Worm (Caenorhabditis elegans) whole organism, young adult: Measurements from ENCODE around the gene ZK643.6.

Experiments used
- C06A6.2 ChIP-seq: fragments of 200-800 bp; sonication (Bioruptor generic); conservative IDR thresholded peaks from 2 replicates; pipeline ENCODE4 v1.3.6; 2022; ENCODE audit warnings: missing genetic modification characterization, missing compliant biosample characterization
- D2030.7 ChIP-seq: fragments of 200-800 bp; sonication (Bioruptor generic); IDR thresholded peaks from 2 replicates; pipeline ENCODE4 v1.3.6; 2022; ENCODE audit warnings: missing genetic modification reagents, missing genetic modification characterization, missing compliant biosample characterization
- F23B12.7 ChIP-seq: sonication (generic microtip); optimal IDR thresholded peaks from 2 replicates; lab custom pipeline; 2017; ENCODE audit warnings: missing genetic modification characterization, mild to moderate bottlenecking, missing compliant biosample characterization, antibody characterized with exemption, moderate library complexity; ENCODE audit not compliant: insufficient read depth
- F52B5.7 ChIP-seq: sonication (generic microtip); optimal IDR thresholded peaks from 2 replicates; lab custom pipeline; 2016; ENCODE audit warnings: mild to moderate bottlenecking, missing genetic modification characterization, missing compliant biosample characterization
- F55B11.4 ChIP-seq: sonication (generic microtip); optimal IDR thresholded peaks from 2 replicates; lab custom pipeline; 2016; ENCODE audit warnings: missing compliant biosample characterization, missing genetic modification characterization, borderline replicate concordance; ENCODE audit not compliant: insufficient read depth
- F57C9.4 ChIP-seq: sonication (generic microtip); optimal IDR thresholded peaks from 2 replicates; lab custom pipeline; 2017; ENCODE audit warnings: mild to moderate bottlenecking, missing genetic modification characterization, missing compliant biosample characterization
- akir-1 ChIP-seq: fragments of 200-800 bp; sonication (Bioruptor generic); optimal IDR thresholded peaks from 2 replicates; lab custom pipeline; 2018; ENCODE audit warnings: mild to moderate bottlenecking, missing genetic modification characterization, moderate library complexity, missing compliant biosample characterization
- aptf-2 ChIP-seq: fragments of 200-800 bp; sonication (Bioruptor generic); conservative IDR thresholded peaks from 2 replicates; pipeline ENCODE4 v1.3.6; 2022; ENCODE audit warnings: missing genetic modification reagents, missing genetic modification characterization, missing compliant biosample characterization
- atf-7 ChIP-seq: sonication (generic microtip); optimal IDR thresholded peaks from 2 replicates; lab custom pipeline; 2017; ENCODE audit warnings: mild to moderate bottlenecking, missing genetic modification characterization, missing compliant biosample characterization
- attf-3 ChIP-seq: fragments of 200-800 bp; sonication (Bioruptor generic); conservative IDR thresholded peaks from 2 replicates; pipeline ENCODE4 v1.3.6; 2022; ENCODE audit warnings: missing genetic modification reagents, missing genetic modification characterization, missing compliant biosample characterization
- bed-1 ChIP-seq: fragments of 200-800 bp; sonication (Bioruptor generic); IDR thresholded peaks from 2 replicates; pipeline ENCODE4 v1.3.6; 2022; ENCODE audit warnings: missing genetic modification reagents, missing genetic modification characterization, missing compliant biosample characterization
- ceh-100 ChIP-seq: fragments of 200-800 bp; sonication (Bioruptor generic); IDR thresholded peaks from 2 replicates; pipeline ENCODE4 v1.3.6; 2022; ENCODE audit warnings: missing genetic modification reagents, missing genetic modification characterization, missing compliant biosample characterization
- ceh-27 ChIP-seq: fragments of 200-800 bp; sonication (Bioruptor generic); optimal IDR thresholded peaks from 2 replicates; lab custom pipeline; 2018; ENCODE audit warnings: mild to moderate bottlenecking, missing genetic modification characterization, moderate library complexity, missing compliant biosample characterization
- dpff-1 ChIP-seq: sonication (generic microtip); optimal IDR thresholded peaks from 2 replicates; lab custom pipeline; 2017; ENCODE audit warnings: mild to moderate bottlenecking, missing genetic modification characterization, missing compliant biosample characterization
- efl-1 ChIP-seq: fragments of 150-350 bp; optimal IDR thresholded peaks from 2 replicates; lab custom pipeline; 2014; ENCODE audit warnings: missing biosample characterization, missing genetic modification reagents, missing genetic modification characterization
- egl-44 ChIP-seq: fragments of 200-800 bp; sonication (Bioruptor generic); IDR thresholded peaks from 2 replicates; pipeline ENCODE4 v1.3.6; 2022; ENCODE audit warnings: missing genetic modification reagents, missing genetic modification characterization, missing compliant biosample characterization
- ets-4 ChIP-seq: fragments of 200-800 bp; sonication (Bioruptor generic); optimal IDR thresholded peaks from 2 replicates; lab custom pipeline; 2018; ENCODE audit warnings: mild to moderate bottlenecking, missing genetic modification characterization, missing compliant biosample characterization
- hlh-12 ChIP-seq: sonication (generic microtip); optimal IDR thresholded peaks from 2 replicates; lab custom pipeline; 2016; ENCODE audit warnings: missing genetic modification characterization, missing compliant biosample characterization
- hmg-1.2 ChIP-seq: fragments of 200-800 bp; sonication (Bioruptor generic); IDR thresholded peaks from 2 replicates; pipeline ENCODE4 v1.3.6; 2022; ENCODE audit warnings: missing genetic modification reagents, missing genetic modification characterization, missing compliant biosample characterization
- let-607 ChIP-seq, 2 experiments: fragments of 200-800 bp in 1 of 2; sonication (Bioruptor generic) in 1 of 2; sonication (generic microtip) in 1 of 2; optimal IDR thresholded peaks; 2 replicates each; lab custom pipeline; 2016 to 2018; ENCODE audit warnings: mild to moderate bottlenecking in 2 of 2, missing compliant biosample characterization in 2 of 2, missing genetic modification characterization in 2 of 2, moderate library complexity in 2 of 2, missing genotype in 1 of 2
- lin-54 ChIP-seq: fragments of 200-800 bp; sonication (Bioruptor generic); optimal IDR thresholded peaks from 2 replicates; lab custom pipeline; 2018; ENCODE audit warnings: mild to moderate bottlenecking, missing genetic modification characterization, missing compliant biosample characterization
- madf-3 ChIP-seq: fragments of 200-800 bp; sonication (Bioruptor generic); IDR thresholded peaks from 2 replicates; pipeline ENCODE4 v1.3.6; 2022; ENCODE audit warnings: missing genetic modification reagents, missing genetic modification characterization, missing compliant biosample characterization
- mxl-1 ChIP-seq: sonication (generic microtip); optimal IDR thresholded peaks from 2 replicates; lab custom pipeline; 2016; ENCODE audit warnings: missing genetic modification characterization, missing compliant biosample characterization
- nfya-1 ChIP-seq: sonication (generic microtip); optimal IDR thresholded peaks from 2 replicates; lab custom pipeline; 2017; ENCODE audit warnings: antibody characterized with exemption, missing compliant biosample characterization, missing genetic modification characterization, borderline replicate concordance; ENCODE audit not compliant: insufficient read depth
- nhr-80 ChIP-seq: sonication (generic microtip); optimal IDR thresholded peaks from 2 replicates; lab custom pipeline; 2016; ENCODE audit warnings: missing genetic modification characterization, missing compliant biosample characterization
- nhr-90 ChIP-seq: sonication (generic microtip); optimal IDR thresholded peaks from 2 replicates; lab custom pipeline; 2016; ENCODE audit warnings: missing genotype, mild to moderate bottlenecking, missing genetic modification characterization, missing compliant biosample characterization
- pha-4 ChIP-seq: fragments of 150-350 bp; sonication (generic microtip); optimal IDR thresholded peaks from 2 replicates; lab custom pipeline; 2014; ENCODE audit warnings: missing biosample characterization, missing genetic modification reagents, missing genetic modification characterization
- sdz-38 ChIP-seq: sonication (generic microtip); optimal IDR thresholded peaks from 2 replicates; lab custom pipeline; 2016; ENCODE audit warnings: missing genotype, missing genetic modification characterization, missing compliant biosample characterization
- snpc-1.3 ChIP-seq: sonication (generic microtip); optimal IDR thresholded peaks from 2 replicates; lab custom pipeline; 2017; ENCODE audit warnings: missing genetic modification characterization, mild to moderate bottlenecking, missing compliant biosample characterization, antibody characterized with exemption, moderate library complexity, missing genotype, missing genetic modification reagents; ENCODE audit not compliant: insufficient read depth
- sptf-2 ChIP-seq: fragments of 200-800 bp; sonication (Bioruptor generic); optimal IDR thresholded peaks from 2 replicates; lab custom pipeline; 2018; ENCODE audit warnings: mild to moderate bottlenecking, missing genetic modification characterization, missing compliant biosample characterization
- tbx-9 ChIP-seq: sonication (generic microtip); optimal IDR thresholded peaks from 2 replicates; lab custom pipeline; 2016; ENCODE audit warnings: borderline replicate concordance, missing genetic modification characterization, inconsistent platforms, missing compliant biosample characterization
- tlf-1 ChIP-seq: fragments of 200-800 bp; sonication (Bioruptor generic); optimal IDR thresholded peaks from 2 replicates; lab custom pipeline; 2018; ENCODE audit warnings: mild to moderate bottlenecking, missing genetic modification characterization, missing compliant biosample characterization
- zim-3 ChIP-seq: sonication (generic microtip); optimal IDR thresholded peaks from 2 replicates; lab custom pipeline; 2017; ENCODE audit warnings: mild to moderate bottlenecking, missing genetic modification characterization, moderate library complexity, missing compliant biosample characterization
- ztf-22 ChIP-seq: fragments of 200-800 bp; sonication (Bioruptor generic); optimal IDR thresholded peaks from 2 replicates; lab custom pipeline; 2018; ENCODE audit warnings: mild to moderate bottlenecking, missing genetic modification characterization, moderate library complexity, missing compliant biosample characterization
- ztf-28 ChIP-seq: fragments of 200-800 bp; sonication (Bioruptor generic); IDR thresholded peaks from 2 replicates; pipeline ENCODE4 v1.3.6; 2022; ENCODE audit warnings: missing genetic modification reagents, missing genetic modification characterization, missing compliant biosample characterization
- ztf-6 ChIP-seq: fragments of 200-800 bp; sonication (Bioruptor generic); IDR thresholded peaks from 2 replicates; pipeline ENCODE4 v1.3.6; 2022; ENCODE audit warnings: missing genetic modification reagents, missing genetic modification characterization, missing compliant biosample characterization

ZK643.6 gene

ce11 chrIII:8926512-8926911 is 34.1 kb downstream of the ZK643.6 start:
- no peak for TF ChIP-seq nhr-80 (tag; lab: Kevin White, UChicago)
- TF ChIP-seq ztf-22 (GFP tag; lab: Kevin White, UChicago), result no peak
- no peak for TF ChIP-seq pha-4
- TF ChIP-seq aptf-2 (GFP tag; lab: Robert Waterston, UW), result no peak
- no peak for TF ChIP-seq F55B11.4 (tag; lab: Kevin White, UChicago)
- TF ChIP-seq ztf-6, result no peak
- no peak for TF ChIP-seq F23B12.7 (tag; lab: Kevin White, UChicago)
- TF ChIP-seq ets-4 (GFP tag; lab: Kevin White, UChicago), result no peak
- TF ChIP-seq, all 124 proteins: peak for 0

ce11 chrIII:8925539-8925938 is 35.0 kb downstream of the ZK643.6 start:
- no peak for TF ChIP-seq ceh-27
- no peak for TF ChIP-seq ceh-100 (GFP tag; lab: Robert Waterston, UW)
- TF ChIP-seq C06A6.2 (GFP tag; lab: Robert Waterston, UW), result no peak

ce11 chrIII:8923937-8924336 is 36.6 kb downstream of the ZK643.6 start, which contains the start of gene ZK637.12:
ZK637.12 (plus strand) TSS chrIII:8924237.
- TF ChIP-seq madf-3 (GFP tag; lab: Robert Waterston, UW) (no peak), lin-54 (GFP tag; lab: Kevin White, UChicago) (no peak), sdz-38 (tag; lab: Kevin White, UChicago) (no peak), nhr-90 (tag; lab: Kevin White, UChicago) (no peak), attf-3 (GFP tag; lab: Robert Waterston, UW) (no peak), let-607 (tag; optimal IDR thresholded peaks at IDR 0.05; lab: Kevin White, UChicago) (no peak), D2030.7 (GFP tag; lab: Robert Waterston, UW) (no peak), ets-4 (GFP tag; lab: Kevin White, UChicago) (no peak), nfya-1 (no peak), bed-1 (GFP tag; lab: Robert Waterston, UW) (no peak), akir-1 (GFP tag; lab: Kevin White, UChicago) (no peak), snpc-1.3 (tag; lab: Kevin White, UChicago) (no peak), sptf-2 (no peak), hlh-12 (tag; lab: Kevin White, UChicago) (no peak), egl-44 (no peak), zim-3 (no peak)
- TF ChIP-seq, all 124 proteins: peak for 0

- TF ChIP-seq F57C9.4 (tag; lab: Kevin White, UChicago) (no peak), tbx-9 (no peak), ztf-28 (GFP tag; lab: Robert Waterston, UW) (no peak), efl-1 (peak; percentile 73), atf-7 (no peak), tlf-1 (no peak), hmg-1.2 (peak; percentile 65), mxl-1 (tag; lab: Kevin White, UChicago) (no peak), F52B5.7 (tag; lab: Kevin White, UChicago) (no peak), dpff-1 (tag; lab: Kevin White, UChicago) (no peak)
Measured at ce11 chrIII:8923240-8923734, 37.3 kb downstream of the ZK643.6 start, which contains the start of gene glb-1. glb-1 (minus strand) TSS chrIII:8923290.
